Worm (Caenorhabditis elegans) whole organism, L4 larva: ENCODE data around the gene T04C12.33.

Source experiments
- F10B5.3 ChIP-seq: sonication (generic microtip); optimal IDR thresholded peaks from 2 replicates; lab custom pipeline; 2016; ENCODE audit warnings: mild to moderate bottlenecking, missing genetic modification characterization, missing compliant biosample characterization
- Y75B8A.6 ChIP-seq: fragments of 200-800 bp; sonication (Bioruptor generic); IDR thresholded peaks from 2 replicates; pipeline ENCODE4 v1.3.6; 2022; ENCODE audit warnings: missing genetic modification reagents, missing genetic modification characterization, missing compliant biosample characterization
- ZK337.2 ChIP-seq: fragments of 200-800 bp; sonication (Bioruptor generic); IDR thresholded peaks from 2 replicates; pipeline ENCODE4 v1.3.6; 2022; ENCODE audit warnings: missing genetic modification reagents, missing genetic modification characterization, missing compliant biosample characterization
- ZK546.5 ChIP-seq, 2 experiments: sonication (generic microtip); optimal IDR thresholded peaks; 2 replicates each; lab custom pipeline; 2017; ENCODE audit warnings: missing biosample characterization in 2 of 2, missing genetic modification characterization in 2 of 2
- aha-1 ChIP-seq: fragments of 150-350 bp; peaks from one replicate; lab custom pipeline; 2014; ENCODE audit warnings: missing biosample characterization, missing genetic modification characterization
- arid-1 ChIP-seq: fragments of 200-800 bp; sonication (Bioruptor generic); conservative IDR thresholded peaks from 2 replicates; pipeline ENCODE4 v1.3.6; 2022; ENCODE audit warnings: missing genetic modification reagents, missing genetic modification characterization, missing compliant biosample characterization
- ceh-20 ChIP-seq: fragments of 200-800 bp; sonication (Bioruptor generic); IDR thresholded peaks from 2 replicates; pipeline ENCODE4 v1.3.6; 2022; ENCODE audit warnings: missing genetic modification reagents, missing genetic modification characterization, missing compliant biosample characterization
- ceh-44 ChIP-seq: fragments of 200-800 bp; sonication (Bioruptor generic); IDR thresholded peaks from 2 replicates; pipeline ENCODE4 v1.3.6; 2022; ENCODE audit warnings: missing genetic modification reagents, missing genetic modification characterization, missing compliant biosample characterization
- ceh-62 ChIP-seq: sonication (generic microtip); optimal IDR thresholded peaks from 2 replicates; lab custom pipeline; 2017; ENCODE audit warnings: missing biosample characterization, missing genetic modification characterization
- cey-2 ChIP-seq: sonication (generic microtip); optimal IDR thresholded peaks from 3 replicates; lab custom pipeline; 2017; ENCODE audit warnings: missing genetic modification characterization, mild to moderate bottlenecking, missing compliant biosample characterization, antibody characterized with exemption, borderline replicate concordance; ENCODE audit not compliant: insufficient read depth
- daf-16 ChIP-seq, 3 experiments: sonication (generic microtip); optimal IDR thresholded peaks; 2 replicates each; lab custom pipeline; 2016 to 2017; ENCODE audit warnings: missing genetic modification characterization in 3 of 3, missing genetic modification reagents in 3 of 3, mild to moderate bottlenecking in 2 of 3, missing compliant biosample characterization in 2 of 3, missing biosample characterization in 1 of 3, moderate library complexity in 1 of 3
- dmd-6 ChIP-seq: fragments of 200-800 bp; sonication (Bioruptor generic); IDR thresholded peaks from 2 replicates; pipeline ENCODE4 v1.3.6; 2022; ENCODE audit warnings: missing genetic modification reagents, missing genetic modification characterization, missing compliant biosample characterization
- dmd-8 ChIP-seq: fragments of 200-800 bp; sonication (Bioruptor generic); IDR thresholded peaks from 2 replicates; pipeline ENCODE4 v1.3.6; 2022; ENCODE audit warnings: missing genetic modification characterization, missing compliant biosample characterization
- fkh-10 ChIP-seq: fragments of 150-350 bp; optimal IDR thresholded peaks from 2 replicates; lab custom pipeline; 2014; ENCODE audit warnings: missing biosample characterization, missing genetic modification reagents, missing genetic modification characterization
- hlh-11 ChIP-seq: fragments of 200-800 bp; sonication (Bioruptor generic); optimal IDR thresholded peaks from 2 replicates; lab custom pipeline; 2018; ENCODE audit warnings: mild to moderate bottlenecking, missing genetic modification characterization, missing compliant biosample characterization
- hmg-1.1 ChIP-seq: fragments of 200-800 bp; sonication (Bioruptor generic); IDR thresholded peaks from 2 replicates; pipeline ENCODE4 v1.3.6; 2022; ENCODE audit warnings: missing genetic modification reagents, missing genetic modification characterization, missing compliant biosample characterization
- lim-7 ChIP-seq: fragments of 200-800 bp; sonication (Bioruptor generic); IDR thresholded peaks from 2 replicates; pipeline ENCODE4 v1.3.6; 2022; ENCODE audit warnings: missing genetic modification characterization, missing compliant biosample characterization
- lin-38 ChIP-seq: fragments of 200-800 bp; sonication (Bioruptor generic); IDR thresholded peaks from 2 replicates; pipeline ENCODE4 v1.3.6; 2022; ENCODE audit warnings: missing genetic modification reagents, missing genetic modification characterization, missing compliant biosample characterization
- lsy-2 ChIP-seq, 2 experiments: fragments of 150-350 bp in 1 of 2; sonication (generic microtip) in 1 of 2; optimal IDR thresholded peaks; 2 replicates each; lab custom pipeline; 2014 to 2017; ENCODE audit warnings: missing biosample characterization in 2 of 2, missing genetic modification characterization in 2 of 2
- madf-9 ChIP-seq: fragments of 200-800 bp; sonication (Bioruptor generic); conservative IDR thresholded peaks from 2 replicates; pipeline ENCODE4 v1.3.6; 2022; ENCODE audit warnings: missing genetic modification reagents, missing genetic modification characterization, missing compliant biosample characterization
- mdl-1 ChIP-seq, 2 experiments: fragments of 150-350 bp in 1 of 2; sonication (generic microtip) in 1 of 2; optimal IDR thresholded peaks; 2 replicates each; lab custom pipeline; 2014 to 2017; ENCODE audit warnings: missing biosample characterization in 2 of 2, missing genetic modification characterization in 2 of 2
- mdt-29 ChIP-seq: fragments of 200-800 bp; sonication (Bioruptor generic); IDR thresholded peaks from 2 replicates; pipeline ENCODE4 v1.3.6; 2022; ENCODE audit warnings: missing genetic modification reagents, missing genetic modification characterization, missing compliant biosample characterization
- mep-1 ChIP-seq: fragments of 150-350 bp; sonication (generic microtip); optimal IDR thresholded peaks from 3 replicates; lab custom pipeline; 2014; ENCODE audit warnings: missing biosample characterization, missing genetic modification characterization
- mes-2 ChIP-seq: sonication (generic microtip); optimal IDR thresholded peaks from 2 replicates; lab custom pipeline; 2016; ENCODE audit warnings: missing genotype, mild to moderate bottlenecking, missing genetic modification characterization, missing compliant biosample characterization; ENCODE audit not compliant: poor library complexity, severe bottlenecking
- mxl-2 ChIP-seq: fragments of 200-800 bp; sonication (Bioruptor generic); conservative IDR thresholded peaks from 2 replicates; pipeline ENCODE4 v1.3.6; 2022; ENCODE audit warnings: missing genetic modification reagents, missing genetic modification characterization, missing compliant biosample characterization
- mxl-3 ChIP-seq: fragments of 200-800 bp; sonication (Bioruptor generic); optimal IDR thresholded peaks from 2 replicates; lab custom pipeline; 2018; ENCODE audit warnings: mild to moderate bottlenecking, missing genetic modification characterization, missing compliant biosample characterization
- nhr-10 ChIP-seq: fragments of 150-350 bp; optimal IDR thresholded peaks from 2 replicates; lab custom pipeline; 2014; ENCODE audit warnings: missing biosample characterization, missing genetic modification characterization
- nhr-11 ChIP-seq: fragments of 150-350 bp; optimal IDR thresholded peaks from 2 replicates; lab custom pipeline; 2014; ENCODE audit warnings: missing biosample characterization, missing genetic modification characterization
- nhr-111 ChIP-seq: fragments of 200-800 bp; sonication (Bioruptor generic); optimal IDR thresholded peaks from 2 replicates; lab custom pipeline; 2018; ENCODE audit warnings: mild to moderate bottlenecking, missing genetic modification characterization, missing compliant biosample characterization
- nhr-28 ChIP-seq: fragments of 150-350 bp; optimal IDR thresholded peaks from 2 replicates; lab custom pipeline; 2014; ENCODE audit warnings: missing biosample characterization, missing genetic modification characterization
- nhr-42 ChIP-seq: fragments of 200-800 bp; sonication (Bioruptor generic); IDR thresholded peaks from 2 replicates; pipeline ENCODE4 v1.3.6; 2022; ENCODE audit warnings: missing genetic modification characterization, missing compliant biosample characterization
- nhr-48 ChIP-seq: sonication (generic microtip); optimal IDR thresholded peaks from 2 replicates; lab custom pipeline; 2016; ENCODE audit warnings: mild to moderate bottlenecking, missing genetic modification characterization, missing compliant biosample characterization
- nhr-6 ChIP-seq: fragments of 150-350 bp; optimal IDR thresholded peaks from 2 replicates; lab custom pipeline; 2014; ENCODE audit warnings: missing biosample characterization, missing genetic modification characterization
- rbr-2 ChIP-seq: sonication (generic microtip); optimal IDR thresholded peaks from 2 replicates; lab custom pipeline; 2016; ENCODE audit warnings: missing genotype, missing genetic modification characterization, missing compliant biosample characterization
- set-16 ChIP-seq: fragments of 200-800 bp; sonication (Bioruptor generic); IDR thresholded peaks from 2 replicates; pipeline ENCODE4 v1.3.6; 2022; ENCODE audit warnings: missing genetic modification reagents, missing genetic modification characterization, missing compliant biosample characterization
- snpc-4 ChIP-seq: fragments of 150-350 bp; optimal IDR thresholded peaks from 2 replicates; lab custom pipeline; 2014; ENCODE audit warnings: missing biosample characterization, missing genetic modification characterization
- spr-3 ChIP-seq: fragments of 200-800 bp; sonication (Bioruptor generic); optimal IDR thresholded peaks from 2 replicates; lab custom pipeline; 2018; ENCODE audit warnings: mild to moderate bottlenecking, missing genetic modification characterization, missing compliant biosample characterization
- unc-62 ChIP-seq, 3 experiments: fragments of 150-350 bp in 1 of 3; sonication (generic microtip); optimal IDR thresholded peaks in 2 of 3; peaks in 1 of 3; 1 replicate in 1 of 3; 2 replicates in 2 of 3; lab custom pipeline; 2014 to 2017; ENCODE audit warnings: missing biosample characterization in 3 of 3, missing genetic modification characterization in 3 of 3, missing genetic modification reagents in 3 of 3, missing genotype in 1 of 3
- zfp-3 ChIP-seq: fragments of 200-800 bp; sonication (Bioruptor generic); conservative IDR thresholded peaks from 2 replicates; pipeline ENCODE4 v1.3.6; 2022; ENCODE audit warnings: missing genetic modification reagents, missing genetic modification characterization, missing compliant biosample characterization
- zip-11 ChIP-seq: fragments of 200-800 bp; sonication (Bioruptor generic); IDR thresholded peaks from 2 replicates; pipeline ENCODE4 v1.3.6; 2022; ENCODE audit warnings: missing genetic modification characterization, missing compliant biosample characterization
- zip-2 ChIP-seq: fragments of 150-350 bp; optimal IDR thresholded peaks from 2 replicates; lab custom pipeline; 2014; ENCODE audit warnings: missing biosample characterization, missing genetic modification characterization

The T04C12.33 gene

ce11 chrV:11029309-11029708 lies 22.7 kb upstream of the T04C12.33 start (continued):
- TF ChIP-seq rbr-2 (tag; lab: Kevin White, UChicago) (peak; percentile 39), spr-3 (GFP tag; lab: Kevin White, UChicago) (no peak), hlh-11 (peak; percentile 2), F10B5.3 (tag; lab: Kevin White, UChicago) (no peak), dmd-6 (no peak; the same call in 1 of the 2 replicates), lsy-2 (tag; optimal IDR thresholded peaks at IDR 0.05; lab: Kevin White, UChicago) (peak in 1 of 2 experiments; percentile 70), madf-9 (GFP tag; lab: Robert Waterston, UW) (0 out of 2 replicates have a peak, but pooled peaks have one; percentile 17), cey-2 (tag; lab: Kevin White, UChicago) (no peak), nhr-11 (no peak), ZK546.5 (tag; optimal IDR thresholded peaks at IDR 0.05; lab: Kevin White, UChicago) (no peak), daf-16 (GFP tag; optimal IDR thresholded peaks at IDR 0.05; lab: Kevin White, UChicago) (no peak), daf-16 (tag; optimal IDR thresholded peaks at IDR 0.05; lab: Kevin White, UChicago) (peak; percentile 29)
- TF ChIP-seq, all 104 proteins: peak for 23

DNA sequence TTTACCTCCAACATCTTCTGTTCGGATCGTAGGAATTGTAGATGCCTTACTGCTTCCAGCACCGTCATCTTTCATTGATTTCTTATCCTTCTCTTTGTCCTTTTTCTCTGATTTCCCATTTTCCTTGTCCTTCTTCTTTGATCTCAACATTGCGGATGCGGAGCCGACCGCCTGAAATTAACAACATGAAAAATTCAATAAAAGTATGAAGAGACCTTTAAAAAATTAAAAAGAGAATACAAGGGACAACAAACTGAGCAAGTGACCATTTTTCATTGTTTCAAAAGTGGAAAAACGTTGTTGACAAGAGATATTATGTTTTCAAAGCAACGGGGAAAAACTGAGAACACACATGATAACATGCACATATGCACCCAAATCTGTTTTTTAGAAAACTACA lies 21.3 kb upstream of the T04C12.33 start:
- TF ChIP-seq mdl-1 (tag; optimal IDR thresholded peaks at IDR 0.05; lab: Kevin White, UChicago) (no peak), unc-62 (GFP tag; optimal IDR thresholded peaks at IDR 0.05 in 1 of 2; lab: Kevin White, UChicago) (peak in 1 of 2 experiments; percentile 93), unc-62 (tag; optimal IDR thresholded peaks at IDR 0.05; lab: Kevin White, UChicago) (no peak)

DNA sequence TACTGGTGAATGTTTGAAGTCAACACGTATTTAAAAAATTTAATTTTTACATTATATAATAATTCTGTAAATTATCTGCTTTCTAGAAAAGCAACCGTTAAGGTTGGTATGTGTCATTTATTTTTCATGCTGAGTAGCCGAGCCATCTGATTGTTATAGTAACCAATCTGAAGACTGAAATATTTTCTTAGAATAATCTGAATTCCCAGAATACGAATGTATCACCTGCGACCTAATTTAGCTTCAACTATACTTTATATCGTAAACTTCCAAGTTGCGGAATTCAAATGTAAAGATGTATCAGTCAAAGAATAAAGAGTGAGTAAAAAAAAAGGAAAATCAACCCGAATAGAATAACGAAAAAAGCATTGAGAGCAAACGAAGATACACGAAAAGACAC lies 18.8 kb upstream of the T04C12.33 start:
- no peak for TF ChIP-seq zfp-3
- peak; percentile 11 for TF ChIP-seq fkh-10
- TF ChIP-seq Y75B8A.6 (GFP tag; lab: Robert Waterston, UW) = no peak
- TF ChIP-seq aha-1 (tag; lab: Kevin White, UChicago) = peak; percentile 72

DNA sequence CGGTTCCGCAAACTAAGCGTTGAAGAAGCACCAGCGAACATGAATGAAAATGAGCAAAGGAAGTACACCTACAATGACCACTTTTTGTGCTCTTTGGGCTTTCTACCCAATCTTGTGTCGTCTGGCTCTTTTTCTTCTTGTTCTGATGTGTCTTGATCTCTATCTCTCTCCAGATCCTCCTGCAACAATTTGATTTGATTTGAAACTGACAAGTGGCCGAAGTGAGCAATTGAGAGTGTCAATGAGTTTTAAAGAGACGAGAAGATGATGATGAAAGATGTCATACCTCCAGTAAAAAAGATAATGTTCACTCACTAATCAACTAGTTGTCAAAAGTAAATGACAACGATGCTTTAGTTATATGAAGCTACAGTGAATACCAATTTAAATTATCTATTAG lies 17.3 kb upstream of the T04C12.33 start, which contains the start of gene pptr-2:
TSS of gene pptr-2 (minus strand) at position 184 of the 400 bp plus-strand sequence.
- peak in 1 of 2 experiments; percentile 74 for TF ChIP-seq unc-62 (GFP tag; optimal IDR thresholded peaks at IDR 0.05 in 1 of 2; lab: Kevin White, UChicago)
- no peak for TF ChIP-seq unc-62 (tag; optimal IDR thresholded peaks at IDR 0.05; lab: Kevin White, UChicago)
- peak; percentile 58 for TF ChIP-seq nhr-11
- 0 out of 2 replicates have a peak, but pooled peaks have one; percentile 39 for TF ChIP-seq ceh-20
- no peak for TF ChIP-seq zip-2 (tag; lab: Kevin White, UChicago)

- TF ChIP-seq dmd-8 (GFP tag; lab: Robert Waterston, UW) (no peak), dmd-6 (peak; percentile 35; the same call in 1 of the 2 replicates), ceh-20 (no peak), mes-2 (peak; percentile 89), arid-1 (GFP tag; lab: Robert Waterston, UW) (no peak), nhr-28 (tag; lab: Kevin White, UChicago) (peak; percentile 67), zip-2 (tag; lab: Kevin White, UChicago) (no peak), mxl-3 (GFP tag; lab: Kevin White, UChicago) (peak; percentile 81), nhr-111 (no peak), hmg-1.1 (GFP tag; lab: Robert Waterston, UW) (peak; percentile 63), ZK337.2 (GFP tag; lab: Robert Waterston, UW) (peak; percentile 62; the same call in 1 of the 2 replicates), snpc-4 (tag; lab: Kevin White, UChicago) (no peak), nhr-42 (GFP tag; lab: Robert Waterston, UW) (no peak), ceh-62 (no peak), lim-7 (no peak), lin-38 (peak; percentile 95), mep-1 (tag; lab: Kevin White, UChicago) (peak; percentile 90), nhr-6 (tag; lab: Kevin White, UChicago) (peak; percentile 10), zip-11 (GFP tag; lab: Robert Waterston, UW) (no peak), ceh-44 (GFP tag; lab: Robert Waterston, UW) (0 out of 2 replicates have a peak, but pooled peaks have one; percentile 11), nhr-48 (no peak), nhr-10 (tag; lab: Kevin White, UChicago) (no peak), mdt-29 (GFP tag; lab: Robert Waterston, UW) (no peak), set-16 (GFP tag; lab: Robert Waterston, UW) (no peak), mxl-2 (GFP tag; lab: Robert Waterston, UW) (no peak)
These were observed 12.6 kb upstream of the T04C12.33 start, which contains the start of gene pak-2 for ce11 chrV:11039379-11039954. Gene pak-2, minus strand, starts transcription at chrV:11039429.
